Worm (Caenorhabditis elegans): ENCODE data around the gene rpl-38.

The rpl-38 gene

ce11 chrV:15498434-15498833 lies 13.5 kb upstream of the rpl-38 start, which contains the start of gene C06B8.7:
Gene C06B8.7 (plus strand): TSS chrV:15498734.
- no peak for TF ChIP-seq F16B12.6 (tag; optimal IDR thresholded peaks at IDR 0.05)
- no peak for TF ChIP-seq dsc-1 (tag; optimal IDR thresholded peaks at IDR 0.05)
- no peak for TF ChIP-seq unc-62 (GFP tag; optimal IDR thresholded peaks at IDR 0.05)
- no peak for TF ChIP-seq snu-23 (GFP tag; optimal IDR thresholded peaks at IDR 0.05)
- TF ChIP-seq unc-30 (tag; optimal IDR thresholded peaks at IDR 0.05) = no peak

ce11 chrV:15499099-15499498 lies 12.9 kb upstream of the rpl-38 start:
- TF ChIP-seq rnt-1 (tag; optimal IDR thresholded peaks at IDR 0.05) (no peak), unc-86 (tag; optimal IDR thresholded peaks at IDR 0.05) (no peak), sup-37 (GFP tag; optimal IDR thresholded peaks at IDR 0.05) (no peak), fkh-8 (tag; optimal IDR thresholded peaks at IDR 0.05) (no peak), nhr-47 (tag; optimal IDR thresholded peaks at IDR 0.05) (no peak), lin-14 (GFP tag; optimal IDR thresholded peaks at IDR 0.05) (peak; percentile 2), ets-5 (GFP tag; IDR thresholded peaks at IDR 0.05) (no peak), efl-1 (optimal IDR thresholded peaks at IDR 0.05) (peak in 1 of 2 experiments; percentile 11), efl-1 (GFP tag; optimal IDR thresholded peaks at IDR 0.05 in 1 of 2) (peak in 1 of 2 experiments; percentile 77), nhr-85 (tag) (no peak), fkh-4 (tag; optimal IDR thresholded peaks at IDR 0.05; ENCODE audit: borderline replicate concordance) (no peak), dpl-1 (GFP tag; optimal IDR thresholded peaks at IDR 0.05) (no peak), nhr-11 (tag; optimal IDR thresholded peaks at IDR 0.05) (no peak), ceh-8 (GFP tag; optimal IDR thresholded peaks at IDR 0.05) (no peak), C34B4.2 (tag; optimal IDR thresholded peaks at IDR 0.05) (no peak), snu-23 (GFP tag; optimal IDR thresholded peaks at IDR 0.05) (no peak), elt-2 (tag; optimal IDR thresholded peaks at IDR 0.05) (peak; percentile 7), nhr-19 (GFP tag; conservative IDR thresholded peaks at IDR 0.05) (no peak), sptf-1 (tag; optimal IDR thresholded peaks at IDR 0.05) (no peak)

- no peak for TF ChIP-seq ama-1 (optimal IDR thresholded peaks at IDR 0.05)
- TF ChIP-seq efl-1 (optimal IDR thresholded peaks at IDR 0.05) = no peak
- TF ChIP-seq efl-1 (GFP tag; optimal IDR thresholded peaks at IDR 0.05 in 1 of 2) = peak in 1 of 2 experiments; percentile 79
These were observed 8.4 kb upstream of the rpl-38 start for ce11 chrV:15503603-15504002.

DNA sequence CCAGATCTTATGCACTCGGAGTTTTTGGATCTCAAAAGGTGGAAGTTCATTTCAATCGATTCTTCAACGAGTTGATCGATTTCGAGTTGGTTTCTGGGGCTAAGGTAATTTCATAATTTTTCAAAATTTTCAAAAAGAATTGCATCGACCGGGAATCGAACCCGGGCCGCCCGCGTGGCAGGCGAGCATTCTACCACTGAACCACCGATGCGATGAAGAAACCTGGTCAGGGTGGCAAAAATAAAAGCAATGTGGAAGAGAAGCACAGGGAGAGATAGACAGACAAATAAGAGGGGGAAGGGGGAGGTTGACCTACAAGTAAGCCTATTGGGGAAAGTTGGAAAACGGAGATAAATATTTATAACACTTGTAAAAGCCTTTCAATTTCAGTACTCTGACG lies 6.9 kb upstream of the rpl-38 start:
- peak; percentile 56 for TF ChIP-seq nhr-90 (tag; optimal IDR thresholded peaks at IDR 0.05; ENCODE audit: poor library complexity)
- peak; percentile 28 to 65 for TF ChIP-seq lin-35 (GFP tag; optimal IDR thresholded peaks at IDR 0.05)
- peak in 1 of 3 experiments; percentile 26 for TF ChIP-seq dpl-1 (GFP tag; optimal IDR thresholded peaks at IDR 0.05)
- TF ChIP-seq hlh-4 (tag; optimal IDR thresholded peaks at IDR 0.05) = no peak
- TF ChIP-seq snu-23 (GFP tag; optimal IDR thresholded peaks at IDR 0.05) = peak; percentile 51
- peak; percentile 54 for TF ChIP-seq nhr-85 (tag)
- no peak for TF ChIP-seq fos-1 (tag; optimal IDR thresholded peaks at IDR 0.05)
- peak; percentile 47 for TF ChIP-seq swsn-7 (tag; optimal IDR thresholded peaks at IDR 0.05)
- TF ChIP-seq xbp-1 (tag; optimal IDR thresholded peaks at IDR 0.05) = peak; percentile 1
- TF ChIP-seq jun-1 (tag; optimal IDR thresholded peaks at IDR 0.05) = peak; percentile 0
- TF ChIP-seq zip-4 (GFP tag; optimal IDR thresholded peaks at IDR 0.05) = no peak
- TF ChIP-seq nhr-76 (tag; optimal IDR thresholded peaks at IDR 0.05) = no peak
- TF ChIP-seq C16A3.4 (tag; optimal IDR thresholded peaks at IDR 0.05) = peak; percentile 37
- no peak for TF ChIP-seq ceh-63 (GFP tag; optimal IDR thresholded peaks at IDR 0.05)
- TF ChIP-seq egl-27 (tag; optimal IDR thresholded peaks at IDR 0.05) = no peak
- no peak for TF ChIP-seq grh-1 (GFP tag; IDR thresholded peaks at IDR 0.05)
- TF ChIP-seq sup-37 (GFP tag; optimal IDR thresholded peaks at IDR 0.05) = peak; percentile 11
- peak in 1 of 2 experiments; percentile 46 for TF ChIP-seq efl-1 (optimal IDR thresholded peaks at IDR 0.05)
- TF ChIP-seq efl-1 (GFP tag; optimal IDR thresholded peaks at IDR 0.05 in 1 of 2) = peak; percentile 29 to 93
- peak; percentile 41 for TF ChIP-seq skn-1 (tag; optimal IDR thresholded peaks at IDR 0.05)
- TF ChIP-seq nhr-11 (tag; optimal IDR thresholded peaks at IDR 0.05) = no peak
- no peak for TF ChIP-seq sox-4 (tag; optimal IDR thresholded peaks at IDR 0.05)
- TF ChIP-seq rnt-1 (tag; optimal IDR thresholded peaks at IDR 0.05) = peak; percentile 73
- TF ChIP-seq ceh-82 (tag; optimal IDR thresholded peaks at IDR 0.05) = peak in 2 of 3 experiments; percentile 10 to 52
- TF ChIP-seq dsc-1 (tag; optimal IDR thresholded peaks at IDR 0.05) = no peak
- TF ChIP-seq lin-13 (GFP tag; optimal IDR thresholded peaks at IDR 0.05) = peak; percentile 45
- TF ChIP-seq ztf-11 (tag; optimal IDR thresholded peaks at IDR 0.05) = peak in 1 of 2 experiments; percentile 4
- TF ChIP-seq nhr-47 (tag; optimal IDR thresholded peaks at IDR 0.05) = peak; percentile 54
- TF ChIP-seq nhr-20 (tag; optimal IDR thresholded peaks at IDR 0.05) = peak; percentile 55
- TF ChIP-seq nhr-71 (tag; optimal IDR thresholded peaks at IDR 0.05) = no peak
- no peak for TF ChIP-seq ztf-4 (tag; optimal IDR thresholded peaks at IDR 0.05)
- TF ChIP-seq blmp-1 (tag; optimal IDR thresholded peaks at IDR 0.05) = no peak
- TF ChIP-seq ceh-88 (GFP tag; IDR thresholded peaks at IDR 0.05) = no peak

All from whole organism, L1 larva.